Worm (Caenorhabditis elegans) whole organism, L4/young adult: ENCODE measurements around the gene T10H10.2.

Source experiments
- W03F9.2 ChIP-seq: fragments of 150-350 bp; optimal IDR thresholded peaks from 2 replicates; lab custom pipeline; 2014; ENCODE audit warnings: missing biosample characterization, missing genetic modification characterization
- dao-5 ChIP-seq: sonication (generic microtip); optimal IDR thresholded peaks from 2 replicates; lab custom pipeline; 2016; ENCODE audit warnings: missing genotype, missing genetic modification characterization, moderate library complexity, missing compliant biosample characterization
- him-1 ChIP-seq: sonication (generic microtip); optimal IDR thresholded peaks from 2 replicates; lab custom pipeline; 2016; ENCODE audit warnings: missing genotype, missing genetic modification reagents, missing genetic modification characterization, missing compliant biosample characterization

The T10H10.2 gene

DNA sequence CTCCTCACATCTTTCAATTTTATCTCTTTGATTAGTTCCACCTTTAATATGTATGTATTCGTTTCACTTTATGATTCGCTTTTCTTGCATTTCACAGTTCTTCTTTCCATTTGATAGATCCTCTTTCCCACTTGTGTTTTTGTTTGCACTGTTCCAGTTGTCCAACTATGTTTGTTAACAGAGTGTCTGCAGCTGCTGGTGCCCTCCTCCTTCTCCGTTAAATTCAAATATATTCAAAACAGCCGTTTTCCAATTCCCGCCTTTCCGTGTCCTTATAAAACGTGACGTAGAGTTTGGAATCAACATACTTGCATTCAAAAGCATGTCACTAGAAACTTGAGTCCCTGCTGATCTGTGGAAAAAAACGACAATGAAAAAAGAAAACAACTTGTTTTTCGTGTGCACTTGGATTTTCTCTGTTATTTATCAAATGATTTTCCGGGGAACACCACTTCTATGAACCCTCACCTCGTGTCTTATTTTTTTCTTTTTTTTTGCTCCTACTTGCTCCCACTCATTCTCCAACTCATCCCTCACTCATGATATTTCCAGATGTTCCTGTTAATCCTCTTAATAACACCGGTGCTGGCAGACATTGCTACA is at the start of gene T10H10.2:
Gene T10H10.2, plus strand, starts transcription at position 553 of the 603 bp plus-strand sequence.
- TF ChIP-seq him-1 (no peak), dao-5 (tag; lab: Kevin White, UChicago) (no peak), W03F9.2 (tag; lab: Kevin White, UChicago) (no peak)

ce11 chrX:2246908-2247307 is 47.6 kb upstream of the T10H10.2 start, which contains the start of gene AH9.1:
AH9.1 (minus strand) TSS chrX:2247008.
- TF ChIP-seq dao-5 (tag; lab: Kevin White, UChicago) (no peak), W03F9.2 (tag; lab: Kevin White, UChicago) (no peak), him-1 (no peak)

DNA sequence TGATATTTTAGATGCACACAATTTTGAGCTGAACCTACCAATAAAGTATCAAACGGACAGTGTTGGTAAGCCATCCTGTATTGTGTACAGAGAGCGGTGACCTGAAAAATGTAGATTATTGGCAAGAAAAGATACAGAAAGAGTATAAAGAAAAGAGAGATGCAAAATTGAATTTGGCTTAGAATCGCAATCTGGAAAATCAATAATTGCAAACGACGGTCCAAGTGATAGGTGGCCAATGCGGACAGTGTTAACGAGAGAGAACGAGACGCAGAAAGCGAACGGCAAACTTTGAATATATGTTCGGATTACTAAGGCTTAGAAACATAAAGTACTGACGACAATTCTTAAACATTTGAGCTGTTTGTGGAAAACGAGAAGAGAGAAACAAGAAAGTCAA is 36.5 kb upstream of the T10H10.2 start, which contains the start of gene crn-4:
Gene crn-4, minus strand, starts transcription at position 101 of the 400 bp plus-strand sequence.
- no peak for TF ChIP-seq W03F9.2 (tag; lab: Kevin White, UChicago)
- no peak for TF ChIP-seq him-1
- no peak for TF ChIP-seq dao-5 (tag; lab: Kevin White, UChicago)

ce11 chrX:2258404-2258803 is 36.1 kb upstream of the T10H10.2 start:
- TF ChIP-seq dao-5 (tag; lab: Kevin White, UChicago) (no peak), him-1 (no peak), W03F9.2 (tag; lab: Kevin White, UChicago) (no peak)

ce11 chrX:2261003-2261402 is 33.5 kb upstream of the T10H10.2 start, which contains the start of gene AH9.3:
AH9.3 (minus strand) TSS chrX:2261103.
- TF ChIP-seq dao-5 (tag; lab: Kevin White, UChicago), result no peak
- no peak for TF ChIP-seq him-1
- TF ChIP-seq W03F9.2 (tag; lab: Kevin White, UChicago), result no peak

DNA sequence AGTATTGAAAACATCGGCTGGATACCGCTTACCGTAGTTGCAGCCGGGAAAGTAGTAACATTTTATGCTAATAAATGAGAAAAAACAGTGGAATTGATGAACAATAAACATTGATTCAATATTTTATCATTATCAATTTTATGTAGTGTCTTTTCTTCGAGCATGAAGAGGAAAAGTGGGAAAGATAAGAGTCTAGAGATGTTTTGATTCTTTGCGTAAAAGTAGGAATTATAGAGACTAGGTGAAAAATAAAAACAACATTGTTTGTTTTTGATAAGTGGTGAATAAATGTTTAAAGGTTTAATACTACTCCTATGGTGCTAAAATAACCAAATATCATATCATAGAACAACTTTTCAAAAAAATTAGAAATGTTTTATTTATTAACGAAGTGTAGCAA is 32.1 kb upstream of the T10H10.2 start:
- TF ChIP-seq W03F9.2 (tag; lab: Kevin White, UChicago) (no peak), dao-5 (tag; lab: Kevin White, UChicago) (no peak), him-1 (no peak)

ce11 chrX:2265069-2265468 is 29.5 kb upstream of the T10H10.2 start:
- TF ChIP-seq dao-5 (tag; lab: Kevin White, UChicago), result no peak
- TF ChIP-seq W03F9.2 (tag; lab: Kevin White, UChicago), result no peak
- no peak for TF ChIP-seq him-1

DNA sequence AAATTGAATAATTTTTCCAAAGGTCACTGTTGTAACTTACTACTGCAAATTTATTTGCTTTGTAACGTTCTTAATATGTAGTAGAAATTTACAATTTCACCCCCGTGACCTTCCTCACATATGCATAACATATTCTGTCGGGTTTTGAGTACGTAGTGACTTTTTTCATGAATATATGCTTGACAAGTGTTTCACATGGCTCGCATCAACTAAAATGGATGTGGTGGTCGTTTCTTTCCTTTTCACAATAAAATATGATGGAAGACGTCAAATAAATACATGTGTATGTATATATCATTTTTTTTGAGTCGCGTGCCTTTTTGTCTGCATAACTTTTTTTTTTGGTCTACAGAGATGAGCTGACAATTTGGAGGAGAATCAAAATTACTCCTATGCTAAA is 28.2 kb upstream of the T10H10.2 start:
- no peak for TF ChIP-seq W03F9.2 (tag; lab: Kevin White, UChicago)
- no peak for TF ChIP-seq dao-5 (tag; lab: Kevin White, UChicago)
- TF ChIP-seq him-1, result no peak

DNA sequence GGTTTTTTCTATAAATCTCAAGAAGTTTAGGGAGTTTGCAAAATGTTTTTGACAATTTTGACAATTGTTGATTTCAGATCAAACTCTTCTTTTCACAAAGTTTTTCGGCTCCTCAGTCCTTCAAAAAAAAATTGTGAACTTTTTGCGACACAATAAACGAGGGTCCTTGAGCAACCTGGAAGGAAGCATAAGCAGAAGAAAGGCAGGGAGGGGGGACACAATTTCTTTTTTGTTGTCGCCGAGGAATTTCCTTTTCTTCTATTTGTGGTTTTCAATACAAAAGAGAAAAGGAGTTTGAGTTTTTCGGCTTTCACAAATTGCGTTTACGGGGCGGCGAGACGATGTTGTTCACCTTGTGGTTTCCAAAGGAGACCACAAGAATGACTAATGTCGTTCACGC is 27.8 kb upstream of the T10H10.2 start:
- TF ChIP-seq him-1 (no peak), W03F9.2 (tag; lab: Kevin White, UChicago) (no peak), dao-5 (tag; lab: Kevin White, UChicago) (no peak)

ce11 chrX:2267956-2268355 is 26.6 kb upstream of the T10H10.2 start, which contains the start of gene AH9.6:
AH9.6 (minus strand) TSS chrX:2268138.
- no peak for TF ChIP-seq him-1
- TF ChIP-seq W03F9.2 (tag; lab: Kevin White, UChicago), result no peak
- no peak for TF ChIP-seq dao-5 (tag; lab: Kevin White, UChicago)

- no peak for TF ChIP-seq dao-5 (tag; lab: Kevin White, UChicago)
- TF ChIP-seq him-1, result no peak
- no peak for TF ChIP-seq W03F9.2 (tag; lab: Kevin White, UChicago)
These were observed 23.1 kb upstream of the T10H10.2 start for ce11 chrX:2271429-2271828.

ce11 chrX:2274237-2274636 is 20.3 kb upstream of the T10H10.2 start, which contains the start of gene AH9.4:
AH9.4 (minus strand) TSS chrX:2274337.
- TF ChIP-seq dao-5 (tag; lab: Kevin White, UChicago) (no peak), W03F9.2 (tag; lab: Kevin White, UChicago) (no peak), him-1 (no peak)

DNA sequence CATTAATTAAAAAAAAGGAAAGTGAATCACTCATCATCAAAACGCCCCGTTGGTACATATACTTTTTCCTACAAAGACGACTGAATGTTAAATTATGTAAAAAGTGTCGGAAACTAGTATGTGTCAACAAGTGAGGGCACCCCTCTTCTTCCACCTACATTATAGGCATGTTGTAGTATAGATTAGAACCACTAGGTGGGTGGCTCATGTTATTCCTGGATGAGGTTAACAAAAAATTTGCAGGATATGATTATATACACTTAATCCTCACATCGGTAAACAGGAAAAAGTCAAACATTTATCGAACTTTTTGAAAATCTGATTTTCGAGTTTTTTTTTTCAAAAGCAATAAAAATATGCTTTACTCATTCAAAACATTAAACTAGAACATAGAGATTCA is 18.6 kb upstream of the T10H10.2 start:
- TF ChIP-seq him-1 (no peak), W03F9.2 (tag; lab: Kevin White, UChicago) (no peak), dao-5 (tag; lab: Kevin White, UChicago) (no peak)

- TF ChIP-seq him-1, result no peak
- TF ChIP-seq dao-5 (tag; lab: Kevin White, UChicago), result no peak
- TF ChIP-seq W03F9.2 (tag; lab: Kevin White, UChicago), result no peak
These were observed 7.5 kb upstream of the T10H10.2 start, which contains the start of gene sav-1 for ce11 chrX:2287092-2287491. sav-1 (minus strand) TSS chrX:2287192.

DNA sequence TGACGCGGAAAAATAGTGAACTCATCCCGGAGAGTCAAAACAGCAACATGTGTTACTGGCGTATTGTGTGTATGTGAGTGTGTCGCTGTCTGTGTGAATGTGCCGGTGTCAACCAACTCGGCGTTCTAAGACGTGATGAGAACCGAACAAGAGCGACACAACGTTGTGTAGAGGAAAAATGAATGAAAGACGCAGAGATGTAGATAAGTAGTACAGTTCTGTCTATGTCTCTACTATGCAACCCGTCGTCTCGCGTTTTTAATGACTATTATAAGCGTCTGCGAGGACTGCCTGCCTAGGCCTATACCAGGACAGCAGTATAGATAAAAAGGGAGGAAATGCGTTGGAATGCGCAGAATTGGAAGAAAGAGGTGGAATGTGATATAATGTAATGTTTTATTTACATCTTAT is 6.6 kb upstream of the T10H10.2 start:
- TF ChIP-seq dao-5 (tag; lab: Kevin White, UChicago) (no peak), him-1 (no peak), W03F9.2 (tag; lab: Kevin White, UChicago) (no peak)
